Worm (Caenorhabditis elegans): ENCODE results near the gene rpl-3.

rpl-3 gene

ce11 chrIII:3867937-3868929 lies 579 bp downstream of the rpl-3 start (continued):
- TF ChIP-seq ceh-32 (tag; optimal IDR thresholded peaks at IDR 0.05; ENCODE audit: poor library complexity) (no peak), mxl-2 (GFP tag; conservative IDR thresholded peaks at IDR 0.05) (no peak), ces-1 (GFP tag; optimal IDR thresholded peaks at IDR 0.05) (no peak), daf-8 (GFP tag; IDR thresholded peaks at IDR 0.05) (no peak), Y5F2A.4 (GFP tag; optimal IDR thresholded peaks at IDR 0.05) (no peak), ceh-44 (GFP tag; IDR thresholded peaks at IDR 0.05) (no peak), lim-7 (GFP tag; IDR thresholded peaks at IDR 0.05) (peak; percentile 15; the same call in 1 of the 2 replicates), spr-1 (tag; optimal IDR thresholded peaks at IDR 0.05) (no peak), rbr-2 (tag; optimal IDR thresholded peaks at IDR 0.05) (no peak), nhr-48 (tag; optimal IDR thresholded peaks at IDR 0.05) (no peak), D1046.2 (GFP tag; IDR thresholded peaks at IDR 0.05) (no peak), spr-3 (GFP tag; optimal IDR thresholded peaks at IDR 0.05) (no peak), ceh-82 (tag; optimal IDR thresholded peaks at IDR 0.05) (no peak), nhr-28 (tag; optimal IDR thresholded peaks at IDR 0.05) (no peak), mes-2 (tag; optimal IDR thresholded peaks at IDR 0.05; ENCODE audit: poor library complexity, severe bottlenecking) (no peak), Y75B8A.6 (GFP tag; IDR thresholded peaks at IDR 0.05) (no peak), zfp-2 (tag; optimal IDR thresholded peaks at IDR 0.05) (no peak), duxl-1 (tag; optimal IDR thresholded peaks at IDR 0.05; ENCODE audit: poor library complexity) (no peak), dpl-1 (GFP tag; optimal IDR thresholded peaks at IDR 0.05) (no peak), F10B5.3 (tag; optimal IDR thresholded peaks at IDR 0.05) (no peak), aly-2 (tag; optimal IDR thresholded peaks at IDR 0.05) (no peak), unc-39 (tag; optimal IDR thresholded peaks at IDR 0.05) (no peak), F26F4.8 (GFP tag; conservative IDR thresholded peaks at IDR 0.05) (no peak), hmg-1.1 (GFP tag; IDR thresholded peaks at IDR 0.05) (no peak)

- TF ChIP-seq zip-11 (GFP tag; IDR thresholded peaks at IDR 0.05) (no peak), daf-12 (tag; optimal IDR thresholded peaks at IDR 0.05) (no peak), nhr-28 (tag; optimal IDR thresholded peaks at IDR 0.05) (no peak), aha-1 (tag) (peak; percentile 93), nhr-10 (tag; optimal IDR thresholded peaks at IDR 0.05) (no peak), T26A8.4 (GFP tag; IDR thresholded peaks at IDR 0.05) (peak; percentile 59; the same call in 1 of the 2 replicates), egl-43 (GFP tag; IDR thresholded peaks at IDR 0.05) (peak; percentile 3; the same call in 1 of the 2 replicates), spr-3 (GFP tag; optimal IDR thresholded peaks at IDR 0.05) (peak; percentile 54), ctbp-1 (GFP tag; IDR thresholded peaks at IDR 0.05) (peak; percentile 37; the same call in 1 of the 2 replicates), rbr-2 (tag; optimal IDR thresholded peaks at IDR 0.05) (no peak), skn-1 (tag; optimal IDR thresholded peaks at IDR 0.05) (no peak), unc-39 (tag; optimal IDR thresholded peaks at IDR 0.05) (no peak), snpc-4 (tag; optimal IDR thresholded peaks at IDR 0.05) (no peak), pha-4 (GFP tag; IDR thresholded peaks at IDR 0.05) (peak; percentile 59), pha-4 (tag; optimal IDR thresholded peaks at IDR 0.05) (no peak), Y105C5A.15 (GFP tag; IDR thresholded peaks at IDR 0.05) (peak; percentile 27; the same call in 1 of the 2 replicates), ZK546.5 (tag; optimal IDR thresholded peaks at IDR 0.05) (no peak), Y48G9A.11 (GFP tag; IDR thresholded peaks at IDR 0.05) (peak; percentile 73), F26F4.8 (GFP tag; conservative IDR thresholded peaks at IDR 0.05) (no peak), hmg-1.1 (GFP tag; IDR thresholded peaks at IDR 0.05) (peak; percentile 13; the same call in 1 of the 2 replicates), saeg-2 (GFP tag; IDR thresholded peaks at IDR 0.05) (no peak), gei-8 (GFP tag; optimal IDR thresholded peaks at IDR 0.05) (no peak), R02D3.7 (tag; optimal IDR thresholded peaks at IDR 0.05) (no peak), vab-7 (GFP tag; IDR thresholded peaks at IDR 0.05) (no peak), D1046.2 (GFP tag; IDR thresholded peaks at IDR 0.05) (peak; percentile 75; the same call in 1 of the 2 replicates), mdt-29 (GFP tag; IDR thresholded peaks at IDR 0.05) (0 out of 2 replicates have a peak, but pooled peaks have one; percentile 67), lin-38 (GFP tag; IDR thresholded peaks at IDR 0.05) (peak; percentile 78), dmd-6 (GFP tag; IDR thresholded peaks at IDR 0.05) (no peak; the same call in 1 of the 2 replicates), dpl-1 (GFP tag; optimal IDR thresholded peaks at IDR 0.05) (no peak), lir-3 (tag; optimal IDR thresholded peaks at IDR 0.05) (no peak), mdl-1 (tag; optimal IDR thresholded peaks at IDR 0.05) (peak in 1 of 2 experiments; percentile 1), mxl-2 (GFP tag; conservative IDR thresholded peaks at IDR 0.05) (no peak)
Observed at ce11 chrIII:3869292-3869781, 1.7 kb downstream of the rpl-3 start.
